Worm (Caenorhabditis elegans) whole organism, midembryonic: ENCODE measurements around the gene eelo-2.

Experiments used
- cog-1 ChIP-seq: sonication (generic microtip); optimal IDR thresholded peaks from 2 replicates; lab custom pipeline; 2016; ENCODE audit warnings: missing genetic modification characterization, missing compliant biosample characterization
- klf-2 ChIP-seq: fragments of 200-800 bp; sonication (Bioruptor generic); conservative IDR thresholded peaks from 2 replicates; pipeline ENCODE4 v1.3.6; 2022; ENCODE audit warnings: missing genetic modification reagents, missing genetic modification characterization, missing compliant biosample characterization

ce11 chrIV:17277459-17278173 lies 27.7 kb downstream of the eelo-2 start:
- no peak for TF ChIP-seq cog-1 (tag; lab: Kevin White, UChicago)
- TF ChIP-seq klf-2: no peak
